Worm (Caenorhabditis elegans): ENCODE results near the gene C48B4.3.

The C48B4.3 gene

ce11 chrIII:9570869-9571268 lies 11.3 kb downstream of the C48B4.3 start (continued):
- peak; percentile 3 for TF ChIP-seq tbx-2 (tag; optimal IDR thresholded peaks at IDR 0.05)
- no peak for TF ChIP-seq nhr-71 (tag; optimal IDR thresholded peaks at IDR 0.05)
- TF ChIP-seq nhr-47 (tag; optimal IDR thresholded peaks at IDR 0.05) = no peak
- peak; percentile 9 for TF ChIP-seq lin-15B (tag; optimal IDR thresholded peaks at IDR 0.05)
- no peak for TF ChIP-seq ceh-82 (tag; optimal IDR thresholded peaks at IDR 0.05)
- no peak for TF ChIP-seq ces-1 (GFP tag; optimal IDR thresholded peaks at IDR 0.05)
- TF ChIP-seq nhr-77 (tag; optimal IDR thresholded peaks at IDR 0.05) = no peak
- no peak for TF ChIP-seq swsn-7 (tag; optimal IDR thresholded peaks at IDR 0.05)
- TF ChIP-seq fkh-8 (tag; optimal IDR thresholded peaks at IDR 0.05) = no peak

- no peak for TF ChIP-seq dsc-1 (tag; optimal IDR thresholded peaks at IDR 0.05)
- no peak for TF ChIP-seq vab-15 (tag; optimal IDR thresholded peaks at IDR 0.05)
- no peak for TF ChIP-seq ceh-63 (GFP tag; optimal IDR thresholded peaks at IDR 0.05)
- TF ChIP-seq tbx-2 (tag; optimal IDR thresholded peaks at IDR 0.05) = no peak
- no peak for TF ChIP-seq lir-3 (tag; optimal IDR thresholded peaks at IDR 0.05; ENCODE audit: poor library complexity)
- TF ChIP-seq nhr-237 (tag; optimal IDR thresholded peaks at IDR 0.05) = no peak
- TF ChIP-seq nhr-47 (tag; optimal IDR thresholded peaks at IDR 0.05) = no peak
- no peak for TF ChIP-seq lin-13 (GFP tag; optimal IDR thresholded peaks at IDR 0.05)
- TF ChIP-seq C04F5.9 (tag; optimal IDR thresholded peaks at IDR 0.05) = no peak
- no peak for TF ChIP-seq unc-98 (GFP tag; IDR thresholded peaks at IDR 0.05)
Observed at ce11 chrIII:9568451-9568850, 13.7 kb downstream of the C48B4.3 start, which contains the start of gene C48B4.13. C48B4.13 (plus strand) TSS chrIII:9568751.

ce11 chrIII:9565973-9566372 lies 16.2 kb downstream of the C48B4.3 start, which contains the start of gene C48B4.11:
C48B4.11 (minus strand) TSS chrIII:9566115.
- TF ChIP-seq ama-1 (optimal IDR thresholded peaks at IDR 0.05) (no peak), nhr-84 (tag; optimal IDR thresholded peaks at IDR 0.05) (no peak), rnt-1 (tag; optimal IDR thresholded peaks at IDR 0.05) (no peak), ceh-82 (tag; optimal IDR thresholded peaks at IDR 0.05) (no peak), snpc-4 (tag; optimal IDR thresholded peaks at IDR 0.05) (no peak), ceh-88 (GFP tag; IDR thresholded peaks at IDR 0.05) (no peak), efl-3 (GFP tag; optimal IDR thresholded peaks at IDR 0.05) (no peak), F16B12.6 (tag; optimal IDR thresholded peaks at IDR 0.05) (no peak), unc-86 (tag; optimal IDR thresholded peaks at IDR 0.05) (no peak), nhr-76 (tag; optimal IDR thresholded peaks at IDR 0.05) (no peak), pqm-1 (tag; optimal IDR thresholded peaks at IDR 0.05) (no peak), dsc-1 (tag; optimal IDR thresholded peaks at IDR 0.05) (no peak), unc-62 (GFP tag; optimal IDR thresholded peaks at IDR 0.05) (no peak), nhr-85 (tag) (no peak), elt-3 (tag; optimal IDR thresholded peaks at IDR 0.05) (no peak), hlh-4 (tag; optimal IDR thresholded peaks at IDR 0.05) (no peak)

DNA sequence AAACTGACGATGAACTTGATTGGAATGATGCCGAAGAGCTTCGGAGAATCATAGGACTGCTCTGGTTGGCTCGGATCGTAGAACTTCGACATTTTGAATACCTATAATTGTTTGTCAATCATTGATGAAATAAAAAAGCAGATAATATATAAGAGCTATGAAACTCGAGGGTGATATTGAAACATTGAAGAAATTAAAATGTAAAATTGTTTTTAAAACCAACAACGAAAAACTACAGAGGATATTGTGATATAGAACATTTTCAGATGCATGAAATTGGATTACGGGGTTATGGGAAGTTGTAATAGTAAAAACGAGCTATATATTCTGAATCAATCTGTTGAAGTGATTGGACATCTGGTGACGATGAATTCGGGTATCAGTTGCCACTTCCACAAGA lies 17.8 kb downstream of the C48B4.3 start, which contains the start of gene C48B4.10:
Gene C48B4.10, minus strand, starts transcription at position 101 of the 400 bp plus-strand sequence.
- TF ChIP-seq blmp-1 (tag; optimal IDR thresholded peaks at IDR 0.05) = no peak
- TF ChIP-seq sox-4 (tag; optimal IDR thresholded peaks at IDR 0.05) = no peak
- no peak for TF ChIP-seq rnt-1 (tag; optimal IDR thresholded peaks at IDR 0.05)
- TF ChIP-seq irx-1 (tag; optimal IDR thresholded peaks at IDR 0.05) = no peak
- no peak for TF ChIP-seq ceh-63 (GFP tag; optimal IDR thresholded peaks at IDR 0.05)
- no peak for TF ChIP-seq ceh-82 (tag; optimal IDR thresholded peaks at IDR 0.05)
- no peak for TF ChIP-seq skn-1 (tag; optimal IDR thresholded peaks at IDR 0.05)
- TF ChIP-seq lin-39 (tag; optimal IDR thresholded peaks at IDR 0.05) = no peak

DNA sequence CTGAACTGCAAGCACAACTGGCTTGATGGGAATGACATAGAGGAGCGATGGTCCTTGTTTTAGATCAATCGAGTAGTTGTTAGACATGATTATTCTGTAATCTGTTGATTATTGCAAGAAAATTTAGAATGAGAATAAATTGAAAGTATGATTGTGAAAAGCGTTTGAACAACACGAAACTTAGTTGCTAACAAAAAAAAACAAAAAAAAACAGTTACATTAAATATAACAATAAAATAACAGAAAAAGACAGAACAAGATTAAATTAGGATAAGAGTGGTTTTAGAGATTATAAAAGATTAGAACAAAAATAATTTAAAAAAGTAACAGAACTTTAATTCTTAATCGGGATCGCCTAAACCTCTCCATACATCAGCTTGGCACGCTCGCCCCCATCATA lies 19.0 kb downstream of the C48B4.3 start, which contains the start of gene C48B4.9:
Gene C48B4.9, minus strand, starts transcription at position 101 of the 400 bp plus-strand sequence.
- TF ChIP-seq unc-30 (tag; optimal IDR thresholded peaks at IDR 0.05) = no peak
- no peak for TF ChIP-seq hlh-4 (tag; optimal IDR thresholded peaks at IDR 0.05)
- no peak for TF ChIP-seq skn-1 (tag; optimal IDR thresholded peaks at IDR 0.05)
- TF ChIP-seq nhr-84 (tag; optimal IDR thresholded peaks at IDR 0.05) = no peak
- TF ChIP-seq lsy-2 (tag; optimal IDR thresholded peaks at IDR 0.05) = no peak
- no peak for TF ChIP-seq unc-86 (tag; optimal IDR thresholded peaks at IDR 0.05)
- TF ChIP-seq ets-5 (GFP tag; IDR thresholded peaks at IDR 0.05) = no peak
- no peak for TF ChIP-seq ztf-11 (tag; optimal IDR thresholded peaks at IDR 0.05)
- no peak for TF ChIP-seq ceh-8 (GFP tag; optimal IDR thresholded peaks at IDR 0.05)
- no peak for TF ChIP-seq zag-1 (tag; optimal IDR thresholded peaks at IDR 0.05)
- TF ChIP-seq ceh-63 (GFP tag; optimal IDR thresholded peaks at IDR 0.05) = no peak

Data from whole organism, L1 larva.